Fruit fly (Drosophila melanogaster) whole organism, embryonic: Measurements from ENCODE around the gene cype.

Experiments
- CG11398 ChIP-seq: fragments of 200-800 bp; sonication (Bioruptor generic); optimal IDR thresholded peaks from 2 replicates; lab custom pipeline; 2016; ENCODE audit warnings: missing biosample characterization, missing genetic modification characterization
- CG31388 ChIP-seq: fragments of 200-800 bp; sonication (Bioruptor generic); optimal IDR thresholded peaks from 2 replicates; lab custom pipeline; 2016; ENCODE audit warnings: missing biosample characterization, missing genetic modification characterization
- CG7271 ChIP-seq: fragments of 200-800 bp; sonication (Bioruptor generic); optimal IDR thresholded peaks from 2 replicates; lab custom pipeline; 2018; ENCODE audit warnings: missing biosample characterization, mild to moderate bottlenecking, missing genetic modification characterization, moderate library complexity
- chinmo ChIP-seq: fragments of 200-800 bp; sonication (Bioruptor generic); IDR thresholded peaks from 4 replicates; pipeline ENCODE4 v1.3.6; 2022; ENCODE audit warnings: missing biosample characterization, missing genetic modification characterization; ENCODE audit not compliant: partially characterized antibody
- cwo ChIP-seq: fragments of 200-800 bp; sonication (Bioruptor generic); optimal IDR thresholded peaks from 3 replicates; lab custom pipeline; 2017; ENCODE audit warnings: missing biosample characterization, missing genetic modification characterization, mild to moderate bottlenecking, moderate library complexity, missing genetic modification reagents
- pzg ChIP-seq: fragments of 200-800 bp; sonication (Bioruptor generic); optimal IDR thresholded peaks from 3 replicates; lab custom pipeline; 2018; ENCODE audit warnings: missing biosample characterization, mild to moderate bottlenecking, missing genetic modification characterization, moderate library complexity

cype gene

DNA sequence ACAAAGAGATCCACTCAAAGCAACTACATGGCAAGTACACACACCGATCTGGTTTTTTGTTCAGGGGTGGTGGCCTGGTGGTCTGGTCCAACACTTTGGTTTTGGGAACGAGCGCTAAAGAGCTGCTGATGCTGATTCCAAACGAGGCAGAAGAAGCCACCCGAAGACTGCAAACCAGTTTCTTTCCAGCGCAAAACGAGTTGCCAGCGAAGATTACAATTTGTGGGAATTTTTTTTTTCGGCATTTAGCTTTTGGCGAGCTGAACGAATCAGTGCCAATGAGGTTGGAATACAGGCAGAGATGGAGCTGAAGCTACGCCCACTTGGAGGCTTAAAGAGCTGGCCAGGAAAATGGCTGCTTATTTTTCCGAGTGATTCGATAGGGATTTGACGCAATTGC lies 49.4 kb downstream of the cype start (continued):
- no peak for TF ChIP-seq CG31388
- TF ChIP-seq CG11398 (GFP tag; lab: Kevin White, UChicago), result no peak
- 0 out of 4 replicates have a peak, but pooled peaks have one; percentile 46 for TF ChIP-seq chinmo (GFP tag; lab: Robert Waterston, UW)
- no peak for TF ChIP-seq CG7271 (tag; lab: Kevin White, UChicago)
- no peak for TF ChIP-seq pzg
- TF ChIP-seq cwo, result no peak
- TF ChIP-seq, all 482 proteins: peak for 7
